Fruit fly (Drosophila melanogaster) whole organism, embryonic: ENCODE results near the gene Acp32CD.

Experiments
- Antp ChIP-seq: fragments of 200-800 bp; sonication (Bioruptor generic); optimal IDR thresholded peaks from 3 replicates; lab custom pipeline; 2016; ENCODE audit warnings: missing biosample characterization, missing genetic modification characterization
- C15 ChIP-seq: fragments of 200-800 bp; sonication (Bioruptor generic); IDR thresholded peaks from 3 replicates; pipeline ENCODE4 v1.3.6; 2022; ENCODE audit warnings: missing biosample characterization, missing genetic modification characterization
- CG10462 ChIP-seq: fragments of 200-800 bp; sonication (Bioruptor generic); optimal IDR thresholded peaks from 2 replicates; lab custom pipeline; 2016; ENCODE audit warnings: missing biosample characterization, missing genetic modification characterization
- CG10543 ChIP-seq: fragments of 200-800 bp; sonication (Bioruptor generic); optimal IDR thresholded peaks from 3 replicates; lab custom pipeline; 2017; ENCODE audit warnings: missing biosample characterization, mild to moderate bottlenecking, missing genetic modification characterization, moderate library complexity
- CG11695 ChIP-seq: fragments of 200-800 bp; sonication (Bioruptor generic); IDR thresholded peaks from 3 replicates; pipeline ENCODE4 v1.3.6; 2022; ENCODE audit warnings: missing biosample characterization, missing genetic modification characterization
- CG12071 ChIP-seq: fragments of 200-800 bp; sonication (Bioruptor generic); optimal IDR thresholded peaks from 3 replicates; lab custom pipeline; 2018; ENCODE audit warnings: missing biosample characterization, mild to moderate bottlenecking, missing genetic modification characterization
- CG12219 ChIP-seq: fragments of 200-800 bp; sonication (Bioruptor generic); optimal IDR thresholded peaks from 3 replicates; lab custom pipeline; 2018; ENCODE audit warnings: missing biosample characterization, mild to moderate bottlenecking, missing genetic modification characterization
- CG13424 ChIP-seq: fragments of 200-800 bp; sonication (Bioruptor generic); optimal IDR thresholded peaks from 2 replicates; lab custom pipeline; 2019; ENCODE audit warnings: missing biosample characterization, mild to moderate bottlenecking, missing genetic modification characterization, moderate library complexity
- CG1647 ChIP-seq: fragments of 200-800 bp; sonication (Bioruptor generic); optimal IDR thresholded peaks from 3 replicates; lab custom pipeline; 2016; ENCODE audit warnings: missing biosample characterization, missing genetic modification characterization
- CG2129 ChIP-seq: fragments of 200-800 bp; sonication (Bioruptor generic); IDR thresholded peaks from 2 replicates; pipeline ENCODE4 v1.3.6; 2022; ENCODE audit warnings: missing biosample characterization, missing genetic modification characterization; ENCODE audit not compliant: partially characterized antibody
- CG2202 ChIP-seq: fragments of 200-800 bp; sonication (Bioruptor generic); optimal IDR thresholded peaks from 2 replicates; lab custom pipeline; 2018; ENCODE audit warnings: missing biosample characterization, mild to moderate bottlenecking, missing genetic modification characterization
- CG2712 ChIP-seq: fragments of 200-800 bp; optimal IDR thresholded peaks from 3 replicates; lab custom pipeline; 2019; ENCODE audit warnings: missing biosample characterization, mild to moderate bottlenecking, missing genetic modification characterization, moderate library complexity
- CG34376 ChIP-seq: fragments of 200-800 bp; sonication (Bioruptor generic); optimal IDR thresholded peaks from 2 replicates; lab custom pipeline; 2018; ENCODE audit warnings: missing biosample characterization, mild to moderate bottlenecking, missing genetic modification characterization
- CG34422 ChIP-seq: fragments of 200-800 bp; sonication (Bioruptor generic); IDR thresholded peaks from 3 replicates; pipeline ENCODE4 v1.3.6; 2022; ENCODE audit warnings: missing biosample characterization, missing genetic modification characterization
- CG3726 ChIP-seq: fragments of 200-800 bp; sonication (Bioruptor generic); IDR thresholded peaks from 3 replicates; pipeline ENCODE4, ENCODE4 v1.3.6; 2022; ENCODE audit warnings: missing biosample characterization, missing genetic modification characterization
- CG43689 ChIP-seq: fragments of 200-800 bp; sonication (Bioruptor generic); IDR thresholded peaks from 2 replicates; pipeline ENCODE4 v1.3.6; 2022; ENCODE audit warnings: missing biosample characterization, missing genetic modification characterization
- CG4404 ChIP-seq: fragments of 200-800 bp; sonication (Bioruptor generic); IDR thresholded peaks from 2 replicates; pipeline ENCODE4 v1.3.6; 2022; ENCODE audit warnings: missing biosample characterization, missing genetic modification characterization
- CG4707 ChIP-seq: fragments of 200-800 bp; sonication (Bioruptor generic); optimal IDR thresholded peaks from 2 replicates; lab custom pipeline; 2018; ENCODE audit warnings: missing biosample characterization, mild to moderate bottlenecking, missing genetic modification characterization, moderate library complexity
- CG4820 ChIP-seq: fragments of 200-800 bp; sonication (Bioruptor generic); optimal IDR thresholded peaks from 3 replicates; lab custom pipeline; 2016; ENCODE audit warnings: missing biosample characterization, missing genetic modification characterization
- CG5953 ChIP-seq: fragments of 200-800 bp; sonication (Bioruptor generic); IDR thresholded peaks from 2 replicates; pipeline ENCODE4 v1.3.6; 2022; ENCODE audit warnings: missing biosample characterization, missing genetic modification characterization
- CG7271 ChIP-seq: fragments of 200-800 bp; sonication (Bioruptor generic); optimal IDR thresholded peaks from 2 replicates; lab custom pipeline; 2018; ENCODE audit warnings: missing biosample characterization, mild to moderate bottlenecking, missing genetic modification characterization, moderate library complexity
- CG7745 ChIP-seq: fragments of 200-800 bp; sonication (Bioruptor generic); optimal IDR thresholded peaks from 2 replicates; lab custom pipeline; 2018; ENCODE audit warnings: missing biosample characterization, mild to moderate bottlenecking, missing genetic modification characterization, moderate library complexity
- CG8765 ChIP-seq: fragments of 200-800 bp; sonication (Bioruptor generic); IDR thresholded peaks from 2 replicates; pipeline ENCODE4 v1.3.6; 2022; ENCODE audit warnings: missing biosample characterization, missing genetic modification characterization
- CG9797 ChIP-seq: fragments of 200-800 bp; sonication (Bioruptor generic); optimal IDR thresholded peaks from 3 replicates; lab custom pipeline; 2018; ENCODE audit warnings: missing biosample characterization, mild to moderate bottlenecking, missing genetic modification characterization
- CG9932 ChIP-seq: fragments of 200-800 bp; sonication (Bioruptor generic); IDR thresholded peaks from 2 replicates; pipeline ENCODE4 v1.3.6; 2022; ENCODE audit warnings: missing biosample characterization, missing genetic modification characterization
- Doc2 ChIP-seq: fragments of 200-800 bp; sonication (Bioruptor generic); IDR thresholded peaks from 2 replicates; pipeline ENCODE4 v1.3.6; 2022; ENCODE audit warnings: missing biosample characterization, missing genetic modification characterization
- E2f2 ChIP-seq: fragments of 200-800 bp; sonication (Bioruptor generic); IDR thresholded peaks from 2 replicates; pipeline ENCODE4 v1.3.6; 2022; ENCODE audit warnings: missing biosample characterization, missing genetic modification characterization
- Eip74EF ChIP-seq, 2 experiments: fragments of 200-800 bp in 1 of 2; fragments of >200 bp in 1 of 2; sonication (Bioruptor generic) in 1 of 2; optimal IDR thresholded peaks; 2 replicates each; lab custom pipeline; 2017 to 2019; ENCODE audit warnings: missing biosample characterization in 2 of 2, missing genetic modification characterization in 2 of 2, mild to moderate bottlenecking in 1 of 2, moderate library complexity in 1 of 2
- HLH54F ChIP-seq: fragments of 200-800 bp; sonication (Bioruptor generic); optimal IDR thresholded peaks from 3 replicates; lab custom pipeline; 2016; ENCODE audit warnings: missing biosample characterization, missing genetic modification characterization
- HmgD ChIP-seq: fragments of 200-800 bp; sonication (Bioruptor generic); optimal IDR thresholded peaks from 3 replicates; lab custom pipeline; 2016; ENCODE audit warnings: missing biosample characterization, missing genetic modification characterization
- Lpt ChIP-seq: fragments of >200 bp; optimal IDR thresholded peaks from 2 replicates; lab custom pipeline; 2018; ENCODE audit warnings: missing biosample characterization, missing genetic modification characterization
- MESR4 ChIP-seq: fragments of 200-800 bp; sonication (Bioruptor generic); optimal IDR thresholded peaks from 2 replicates; lab custom pipeline; 2018; ENCODE audit warnings: missing biosample characterization, mild to moderate bottlenecking, missing genetic modification characterization, moderate library complexity
- Mes4 ChIP-seq: fragments of 200-800 bp; sonication (Bioruptor generic); optimal IDR thresholded peaks from 2 replicates; lab custom pipeline; 2016; ENCODE audit warnings: missing biosample characterization, missing genetic modification characterization
- Opbp ChIP-seq: fragments of 200-800 bp; sonication (Bioruptor generic); IDR thresholded peaks from 3 replicates; pipeline ENCODE4 v1.3.6; 2022; ENCODE audit warnings: missing biosample characterization, missing genetic modification characterization; ENCODE audit not compliant: partially characterized antibody
- Pdp1 ChIP-seq, 2 experiments: fragments of 200-800 bp; sonication (Bioruptor generic); optimal IDR thresholded peaks; 3 replicates each; lab custom pipeline; 2016; ENCODE audit warnings: missing biosample characterization in 2 of 2, missing genetic modification characterization in 2 of 2, mild to moderate bottlenecking in 1 of 2, moderate library complexity in 1 of 2
- Side ChIP-seq: fragments of 200-800 bp; sonication (Bioruptor generic); optimal IDR thresholded peaks from 2 replicates; lab custom pipeline; 2016; ENCODE audit warnings: missing biosample characterization, missing genetic modification characterization
- Usf ChIP-seq: fragments of 200-800 bp; sonication (Bioruptor generic); optimal IDR thresholded peaks from 2 replicates; lab custom pipeline; 2017; ENCODE audit warnings: missing genotype, missing biosample characterization, missing genetic modification characterization
- bsh ChIP-seq, 2 experiments: fragments of 200-800 bp; sonication (Bioruptor generic); optimal IDR thresholded peaks; 2 replicates each; lab custom pipeline; 2017 to 2018; ENCODE audit warnings: mild to moderate bottlenecking in 2 of 2, missing biosample characterization in 2 of 2, missing genetic modification characterization in 2 of 2, moderate library complexity in 1 of 2
- chinmo ChIP-seq: fragments of 200-800 bp; sonication (Bioruptor generic); IDR thresholded peaks from 4 replicates; pipeline ENCODE4 v1.3.6; 2022; ENCODE audit warnings: missing biosample characterization, missing genetic modification characterization; ENCODE audit not compliant: partially characterized antibody
- corto ChIP-seq: fragments of 200-800 bp; sonication (Bioruptor generic); optimal IDR thresholded peaks from 2 replicates; lab custom pipeline; 2016; ENCODE audit warnings: missing biosample characterization, mild to moderate bottlenecking, missing genetic modification characterization, moderate library complexity
- dm ChIP-seq: fragments of 200-800 bp; sonication (Bioruptor generic); optimal IDR thresholded peaks from 3 replicates; lab custom pipeline; 2016; ENCODE audit warnings: missing biosample characterization, missing genetic modification characterization
- dysf ChIP-seq: fragments of 200-800 bp; sonication (Bioruptor generic); IDR thresholded peaks from 3 replicates; pipeline ENCODE4 v1.3.6; 2022; ENCODE audit warnings: missing biosample characterization, missing genetic modification characterization
- esg ChIP-seq: fragments of 200-800 bp; sonication (Bioruptor generic); conservative IDR thresholded peaks from 2 replicates; pipeline ENCODE4 v1.3.6; 2022; ENCODE audit warnings: missing biosample characterization, missing genetic modification characterization
- gcm2 ChIP-seq: fragments of 200-800 bp; sonication (Bioruptor generic); optimal IDR thresholded peaks from 2 replicates; lab custom pipeline; 2016; ENCODE audit warnings: missing biosample characterization, missing genetic modification characterization
- gem ChIP-seq: fragments of 200-800 bp; sonication (Bioruptor generic); optimal IDR thresholded peaks from 2 replicates; lab custom pipeline; 2019; ENCODE audit warnings: missing biosample characterization, mild to moderate bottlenecking, missing genetic modification characterization, moderate library complexity
- gsb-n ChIP-seq: fragments of 200-800 bp; sonication (Bioruptor generic); optimal IDR thresholded peaks from 3 replicates; lab custom pipeline; 2018; ENCODE audit warnings: missing biosample characterization, mild to moderate bottlenecking, missing genetic modification characterization
- nmo ChIP-seq: fragments of 200-800 bp; sonication (Bioruptor generic); optimal IDR thresholded peaks from 2 replicates; lab custom pipeline; 2018; ENCODE audit warnings: missing biosample characterization, mild to moderate bottlenecking, missing genetic modification characterization, moderate library complexity
- run ChIP-seq: fragments of 200-800 bp; sonication (Bioruptor generic); optimal IDR thresholded peaks from 3 replicates; lab custom pipeline; 2018; ENCODE audit warnings: missing biosample characterization, mild to moderate bottlenecking, missing genetic modification characterization
- sd ChIP-seq: fragments of 200-800 bp; sonication (Bioruptor generic); optimal IDR thresholded peaks from 3 replicates; lab custom pipeline; 2018; ENCODE audit warnings: missing biosample characterization, mild to moderate bottlenecking, missing genetic modification characterization, moderate library complexity
- sens-2 ChIP-seq: fragments of 200-800 bp; sonication (Bioruptor generic); IDR thresholded peaks from 2 replicates; pipeline ENCODE4 v1.3.6; 2022; ENCODE audit warnings: missing biosample characterization, missing genetic modification characterization
- stwl ChIP-seq: fragments of 200-800 bp; sonication (Bioruptor generic); optimal IDR thresholded peaks from 3 replicates; lab custom pipeline; 2018; ENCODE audit warnings: missing biosample characterization, mild to moderate bottlenecking, missing genetic modification characterization, moderate library complexity
- wek ChIP-seq: fragments of 200-800 bp; sonication (Bioruptor generic); optimal IDR thresholded peaks from 3 replicates; lab custom pipeline; 2018; ENCODE audit warnings: missing biosample characterization, mild to moderate bottlenecking, missing genetic modification characterization, moderate library complexity

The Acp32CD gene

DNA sequence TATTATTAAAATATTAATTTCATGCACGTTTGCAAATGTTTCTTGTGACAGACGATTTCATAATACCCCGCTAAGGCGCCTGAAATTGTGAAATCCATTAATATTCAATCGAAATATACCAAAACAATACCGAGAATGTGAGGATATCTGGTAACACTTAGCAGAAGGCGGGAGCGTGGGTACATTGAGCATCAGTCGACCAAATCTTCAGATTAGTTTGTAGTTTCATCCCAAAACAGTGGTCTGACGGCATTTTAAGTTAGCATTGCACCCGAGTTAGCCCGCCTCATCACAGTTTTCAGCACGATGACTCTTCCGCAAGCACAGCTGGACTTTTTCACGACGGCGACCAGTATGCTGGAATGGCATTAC is 10.8 kb upstream of the Acp32CD start, which contains the start of gene Nup154:
Gene Nup154, plus strand, starts transcription at position 147 of the 372 bp plus-strand sequence.
- TF ChIP-seq CG10462: no peak
- TF ChIP-seq CG10543 (GFP tag; lab: Kevin White, UChicago): no peak
- no peak for TF ChIP-seq CG8765
- TF ChIP-seq CG1647 (GFP tag; lab: Kevin White, UChicago): no peak
- no peak for TF ChIP-seq Doc2 (GFP tag; lab: Robert Waterston, UW)
- no peak for TF ChIP-seq CG2712 (tag; lab: Kevin White, UChicago)
- TF ChIP-seq CG9797 (GFP tag; lab: Kevin White, UChicago): peak; percentile 33
- TF ChIP-seq Side (GFP tag; lab: Kevin White, UChicago): no peak
- no peak for TF ChIP-seq Eip74EF (GFP tag; optimal IDR thresholded peaks at IDR 0.05; lab: Kevin White, UChicago)
- no peak for TF ChIP-seq dysf (GFP tag; lab: Robert Waterston, UW)
- no peak for TF ChIP-seq gsb-n
- no peak for TF ChIP-seq CG2202
- no peak for TF ChIP-seq Mes4 (GFP tag; lab: Kevin White, UChicago)
- TF ChIP-seq CG12071 (GFP tag; lab: Kevin White, UChicago): no peak
- no peak for TF ChIP-seq esg (GFP tag; lab: Robert Waterston, UW)
- TF ChIP-seq Lpt: no peak
- TF ChIP-seq CG13424 (tag; lab: Kevin White, UChicago): no peak
- TF ChIP-seq CG12219 (GFP tag; lab: Kevin White, UChicago): no peak
- TF ChIP-seq CG4820: no peak
- no peak for TF ChIP-seq CG4707 (GFP tag; lab: Kevin White, UChicago)
- no peak for TF ChIP-seq CG3726 (GFP tag; lab: Robert Waterston, UW)
- no peak for TF ChIP-seq Antp (GFP tag; lab: Kevin White, UChicago)
- no peak for TF ChIP-seq run (tag; lab: Kevin White, UChicago)
- no peak for TF ChIP-seq C15 (GFP tag; lab: Robert Waterston, UW)
- peak; percentile 46 for TF ChIP-seq wek (GFP tag; lab: Kevin White, UChicago)
- no peak for TF ChIP-seq dm (GFP tag; lab: Kevin White, UChicago)
- no peak for TF ChIP-seq CG4404 (GFP tag; lab: Robert Waterston, UW)
- TF ChIP-seq Opbp: no peak
- peak in 1 of 2 experiments; percentile 20 for TF ChIP-seq Pdp1 (GFP tag; optimal IDR thresholded peaks at IDR 0.05; lab: Kevin White, UChicago)
- TF ChIP-seq CG34422 (GFP tag; lab: Robert Waterston, UW): peak; percentile 13; the same call in 1 of the 3 replicates
- TF ChIP-seq CG34376: no peak
- TF ChIP-seq sd (tag; lab: Kevin White, UChicago): no peak
- no peak for TF ChIP-seq CG2129
- no peak for TF ChIP-seq CG11695 (GFP tag; lab: Robert Waterston, UW)
- peak; percentile 43 for TF ChIP-seq MESR4 (GFP tag; lab: Kevin White, UChicago)
- no peak for TF ChIP-seq corto (GFP tag; lab: Kevin White, UChicago)
- no peak for TF ChIP-seq bsh (GFP tag; optimal IDR thresholded peaks at IDR 0.05; lab: Kevin White, UChicago)
- no peak for TF ChIP-seq nmo (GFP tag; lab: Kevin White, UChicago)
- no peak for TF ChIP-seq Usf
- TF ChIP-seq HLH54F (GFP tag; lab: Kevin White, UChicago): no peak
- TF ChIP-seq HmgD (GFP tag; lab: Kevin White, UChicago): no peak
- peak; percentile 62 for TF ChIP-seq E2f2
- TF ChIP-seq gem (tag; lab: Kevin White, UChicago): no peak
- TF ChIP-seq chinmo (GFP tag; lab: Robert Waterston, UW): no peak
- no peak for TF ChIP-seq CG43689
- no peak for TF ChIP-seq stwl (tag; lab: Kevin White, UChicago)
- no peak for TF ChIP-seq CG7271 (tag; lab: Kevin White, UChicago)
- TF ChIP-seq CG5953 (GFP tag; lab: Robert Waterston, UW): no peak
- no peak for TF ChIP-seq CG7745 (tag; lab: Kevin White, UChicago)
- TF ChIP-seq sens-2 (GFP tag; lab: Robert Waterston, UW): no peak
- no peak for TF ChIP-seq gcm2 (GFP tag; lab: Kevin White, UChicago)
- no peak for TF ChIP-seq CG9932 (GFP tag; lab: Robert Waterston, UW)
